Worm (Caenorhabditis elegans) whole organism, L4 larva: Measurements from ENCODE around the gene dpy-9.

Experiments
- D1046.2 ChIP-seq: fragments of 200-800 bp; sonication (Bioruptor generic); IDR thresholded peaks from 2 replicates; pipeline ENCODE4 v1.3.6; 2022; ENCODE audit warnings: missing genetic modification characterization, missing compliant biosample characterization
- F10B5.3 ChIP-seq: sonication (generic microtip); optimal IDR thresholded peaks from 2 replicates; lab custom pipeline; 2016; ENCODE audit warnings: mild to moderate bottlenecking, missing genetic modification characterization, missing compliant biosample characterization
- F37D6.2 ChIP-seq: sonication (generic microtip); optimal IDR thresholded peaks from 2 replicates; lab custom pipeline; 2016; ENCODE audit warnings: mild to moderate bottlenecking, missing genetic modification characterization, missing compliant biosample characterization
- F44E2.7 ChIP-seq: fragments of 200-800 bp; sonication (Bioruptor generic); IDR thresholded peaks from 2 replicates; pipeline ENCODE4 v2.1.2; 2022; ENCODE audit warnings: missing genetic modification characterization, missing compliant biosample characterization
- T20F7.1 ChIP-seq: fragments of 200-800 bp; sonication (Bioruptor generic); optimal IDR thresholded peaks from 2 replicates; lab custom pipeline; 2018; ENCODE audit warnings: mild to moderate bottlenecking, missing genetic modification characterization, missing compliant biosample characterization
- Y105C5A.15 ChIP-seq: fragments of 200-800 bp; sonication (Bioruptor generic); IDR thresholded peaks from 2 replicates; pipeline ENCODE4 v1.3.6; 2022; ENCODE audit warnings: missing genetic modification characterization, missing compliant biosample characterization
- ZK337.2 ChIP-seq: fragments of 200-800 bp; sonication (Bioruptor generic); IDR thresholded peaks from 2 replicates; pipeline ENCODE4 v1.3.6; 2022; ENCODE audit warnings: missing genetic modification reagents, missing genetic modification characterization, missing compliant biosample characterization
- aha-1 ChIP-seq: fragments of 150-350 bp; peaks from one replicate; lab custom pipeline; 2014; ENCODE audit warnings: missing biosample characterization, missing genetic modification characterization
- arid-1 ChIP-seq: fragments of 200-800 bp; sonication (Bioruptor generic); conservative IDR thresholded peaks from 2 replicates; pipeline ENCODE4 v1.3.6; 2022; ENCODE audit warnings: missing genetic modification reagents, missing genetic modification characterization, missing compliant biosample characterization
- ceh-44 ChIP-seq: fragments of 200-800 bp; sonication (Bioruptor generic); IDR thresholded peaks from 2 replicates; pipeline ENCODE4 v1.3.6; 2022; ENCODE audit warnings: missing genetic modification reagents, missing genetic modification characterization, missing compliant biosample characterization
- ces-1 ChIP-seq: fragments of 150-350 bp; sonication (generic microtip); optimal IDR thresholded peaks from 4 replicates; lab custom pipeline; 2014; ENCODE audit warnings: missing biosample characterization, missing genetic modification reagents, missing genetic modification characterization
- cey-2 ChIP-seq: sonication (generic microtip); optimal IDR thresholded peaks from 3 replicates; lab custom pipeline; 2017; ENCODE audit warnings: missing genetic modification characterization, mild to moderate bottlenecking, missing compliant biosample characterization, antibody characterized with exemption, borderline replicate concordance; ENCODE audit not compliant: insufficient read depth
- ctbp-1 ChIP-seq: fragments of 200-800 bp; sonication (Bioruptor generic); IDR thresholded peaks from 2 replicates; pipeline ENCODE4 v1.3.6; 2022; ENCODE audit warnings: missing genetic modification reagents, missing genetic modification characterization, missing compliant biosample characterization
- daf-8 ChIP-seq: fragments of 200-800 bp; sonication (Bioruptor generic); IDR thresholded peaks from 2 replicates; pipeline ENCODE4 v1.3.6; 2022; ENCODE audit warnings: missing genetic modification characterization, missing compliant biosample characterization
- dmd-8 ChIP-seq: fragments of 200-800 bp; sonication (Bioruptor generic); IDR thresholded peaks from 2 replicates; pipeline ENCODE4 v1.3.6; 2022; ENCODE audit warnings: missing genetic modification characterization, missing compliant biosample characterization
- dpl-1 ChIP-seq: fragments of 150-350 bp; optimal IDR thresholded peaks from 2 replicates; lab custom pipeline; 2014; ENCODE audit warnings: missing biosample characterization, missing genetic modification reagents, missing genetic modification characterization
- duxl-1 ChIP-seq: sonication (generic microtip); optimal IDR thresholded peaks from 2 replicates; lab custom pipeline; 2016; ENCODE audit warnings: mild to moderate bottlenecking, missing genetic modification characterization, moderate library complexity, missing compliant biosample characterization; ENCODE audit not compliant: poor library complexity
- dve-1 ChIP-seq: sonication (generic microtip); optimal IDR thresholded peaks from 2 replicates; lab custom pipeline; 2017; ENCODE audit warnings: antibody characterized with exemption, mild to moderate bottlenecking, missing genetic modification characterization, missing compliant biosample characterization; ENCODE audit not compliant: insufficient read depth
- egl-27 ChIP-seq: sonication (generic microtip); optimal IDR thresholded peaks from 3 replicates; lab custom pipeline; 2017; ENCODE audit warnings: missing biosample characterization, missing genetic modification reagents, missing genetic modification characterization
- egl-43 ChIP-seq: fragments of 200-800 bp; sonication (Bioruptor generic); IDR thresholded peaks from 2 replicates; pipeline ENCODE4 v1.3.6; 2022; ENCODE audit warnings: missing genetic modification reagents, missing genetic modification characterization, missing compliant biosample characterization
- hlh-11 ChIP-seq: fragments of 200-800 bp; sonication (Bioruptor generic); optimal IDR thresholded peaks from 2 replicates; lab custom pipeline; 2018; ENCODE audit warnings: mild to moderate bottlenecking, missing genetic modification characterization, missing compliant biosample characterization
- hlh-30 ChIP-seq: sonication (generic microtip); optimal IDR thresholded peaks from 2 replicates; lab custom pipeline; 2017; ENCODE audit warnings: antibody characterized with exemption, mild to moderate bottlenecking, missing genetic modification characterization, missing compliant biosample characterization; ENCODE audit not compliant: insufficient read depth
- hmg-1.1 ChIP-seq: fragments of 200-800 bp; sonication (Bioruptor generic); IDR thresholded peaks from 2 replicates; pipeline ENCODE4 v1.3.6; 2022; ENCODE audit warnings: missing genetic modification reagents, missing genetic modification characterization, missing compliant biosample characterization
- lin-13 ChIP-seq: fragments of 150-350 bp; optimal IDR thresholded peaks from 2 replicates; lab custom pipeline; 2014; ENCODE audit warnings: missing biosample characterization, missing genetic modification reagents, missing genetic modification characterization
- lin-15B ChIP-seq: fragments of 150-350 bp; sonication (generic microtip); optimal IDR thresholded peaks from 3 replicates; lab custom pipeline; 2014; ENCODE audit warnings: missing biosample characterization, missing genetic modification characterization
- lin-29 ChIP-seq: fragments of 200-800 bp; sonication (Bioruptor generic); IDR thresholded peaks from 2 replicates; pipeline ENCODE4 v1.3.6; 2022; ENCODE audit warnings: missing genetic modification reagents, missing genetic modification characterization, missing compliant biosample characterization
- lin-38 ChIP-seq: fragments of 200-800 bp; sonication (Bioruptor generic); IDR thresholded peaks from 2 replicates; pipeline ENCODE4 v1.3.6; 2022; ENCODE audit warnings: missing genetic modification reagents, missing genetic modification characterization, missing compliant biosample characterization
- lir-3 ChIP-seq: sonication (generic microtip); optimal IDR thresholded peaks from 2 replicates; lab custom pipeline; 2016; ENCODE audit warnings: mild to moderate bottlenecking, missing genetic modification characterization, missing compliant biosample characterization
- mdt-29 ChIP-seq: fragments of 200-800 bp; sonication (Bioruptor generic); IDR thresholded peaks from 2 replicates; pipeline ENCODE4 v1.3.6; 2022; ENCODE audit warnings: missing genetic modification reagents, missing genetic modification characterization, missing compliant biosample characterization
- mxl-3 ChIP-seq: fragments of 200-800 bp; sonication (Bioruptor generic); optimal IDR thresholded peaks from 2 replicates; lab custom pipeline; 2018; ENCODE audit warnings: mild to moderate bottlenecking, missing genetic modification characterization, missing compliant biosample characterization
- nhr-10 ChIP-seq: fragments of 150-350 bp; optimal IDR thresholded peaks from 2 replicates; lab custom pipeline; 2014; ENCODE audit warnings: missing biosample characterization, missing genetic modification characterization
- nhr-111 ChIP-seq: fragments of 200-800 bp; sonication (Bioruptor generic); optimal IDR thresholded peaks from 2 replicates; lab custom pipeline; 2018; ENCODE audit warnings: mild to moderate bottlenecking, missing genetic modification characterization, missing compliant biosample characterization
- nhr-237 ChIP-seq: sonication (generic microtip); optimal IDR thresholded peaks from 2 replicates; lab custom pipeline; 2017; ENCODE audit warnings: missing biosample characterization, missing genetic modification characterization
- nhr-41 ChIP-seq: fragments of 200-800 bp; sonication (Bioruptor generic); IDR thresholded peaks from 2 replicates; pipeline ENCODE4 v1.3.6; 2022; ENCODE audit warnings: missing genetic modification reagents, missing genetic modification characterization, missing compliant biosample characterization
- pqm-1 ChIP-seq: sonication (generic microtip); optimal IDR thresholded peaks from 2 replicates; lab custom pipeline; 2017; ENCODE audit warnings: missing biosample characterization, missing genetic modification characterization
- rbr-2 ChIP-seq: sonication (generic microtip); optimal IDR thresholded peaks from 2 replicates; lab custom pipeline; 2016; ENCODE audit warnings: missing genotype, missing genetic modification characterization, missing compliant biosample characterization
- sdz-12 ChIP-seq: fragments of 200-800 bp; sonication (Bioruptor generic); optimal IDR thresholded peaks from 2 replicates; lab custom pipeline; 2018; ENCODE audit warnings: mild to moderate bottlenecking, missing genetic modification characterization, missing compliant biosample characterization
- snpc-1.2 ChIP-seq: fragments of 200-800 bp; sonication (Bioruptor generic); IDR thresholded peaks from 2 replicates; pipeline ENCODE4 v1.3.6; 2022; ENCODE audit warnings: missing genetic modification reagents, missing genetic modification characterization, missing compliant biosample characterization
- spr-3 ChIP-seq: fragments of 200-800 bp; sonication (Bioruptor generic); optimal IDR thresholded peaks from 2 replicates; lab custom pipeline; 2018; ENCODE audit warnings: mild to moderate bottlenecking, missing genetic modification characterization, missing compliant biosample characterization
- tag-97 ChIP-seq: fragments of 200-800 bp; sonication (Bioruptor generic); IDR thresholded peaks from 2 replicates; pipeline ENCODE4 v1.3.6; 2022; ENCODE audit warnings: missing genetic modification characterization, missing compliant biosample characterization
- tra-1 ChIP-seq: fragments of 200-800 bp; sonication (Bioruptor generic); IDR thresholded peaks from 2 replicates; pipeline ENCODE4 v1.3.6; 2022; ENCODE audit warnings: missing genetic modification reagents, missing genetic modification characterization, missing compliant biosample characterization
- unc-130 ChIP-seq: sonication (generic microtip); optimal IDR thresholded peaks from 2 replicates; lab custom pipeline; 2016; ENCODE audit warnings: missing genetic modification reagents, missing genetic modification characterization, missing compliant biosample characterization
- unc-39 ChIP-seq: sonication (generic microtip); optimal IDR thresholded peaks from 2 replicates; lab custom pipeline; 2017; ENCODE audit warnings: missing biosample characterization, missing genetic modification characterization
- unc-62 ChIP-seq, 3 experiments: fragments of 150-350 bp in 1 of 3; sonication (generic microtip); optimal IDR thresholded peaks in 2 of 3; peaks in 1 of 3; 1 replicate in 1 of 3; 2 replicates in 2 of 3; lab custom pipeline; 2014 to 2017; ENCODE audit warnings: missing biosample characterization in 3 of 3, missing genetic modification characterization in 3 of 3, missing genetic modification reagents in 3 of 3, missing genotype in 1 of 3
- zag-1 ChIP-seq: fragments of 150-350 bp; optimal IDR thresholded peaks from 2 replicates; lab custom pipeline; 2014; ENCODE audit warnings: missing biosample characterization, missing genetic modification characterization
- zip-2 ChIP-seq: fragments of 150-350 bp; optimal IDR thresholded peaks from 2 replicates; lab custom pipeline; 2014; ENCODE audit warnings: missing biosample characterization, missing genetic modification characterization

dpy-9 gene

DNA sequence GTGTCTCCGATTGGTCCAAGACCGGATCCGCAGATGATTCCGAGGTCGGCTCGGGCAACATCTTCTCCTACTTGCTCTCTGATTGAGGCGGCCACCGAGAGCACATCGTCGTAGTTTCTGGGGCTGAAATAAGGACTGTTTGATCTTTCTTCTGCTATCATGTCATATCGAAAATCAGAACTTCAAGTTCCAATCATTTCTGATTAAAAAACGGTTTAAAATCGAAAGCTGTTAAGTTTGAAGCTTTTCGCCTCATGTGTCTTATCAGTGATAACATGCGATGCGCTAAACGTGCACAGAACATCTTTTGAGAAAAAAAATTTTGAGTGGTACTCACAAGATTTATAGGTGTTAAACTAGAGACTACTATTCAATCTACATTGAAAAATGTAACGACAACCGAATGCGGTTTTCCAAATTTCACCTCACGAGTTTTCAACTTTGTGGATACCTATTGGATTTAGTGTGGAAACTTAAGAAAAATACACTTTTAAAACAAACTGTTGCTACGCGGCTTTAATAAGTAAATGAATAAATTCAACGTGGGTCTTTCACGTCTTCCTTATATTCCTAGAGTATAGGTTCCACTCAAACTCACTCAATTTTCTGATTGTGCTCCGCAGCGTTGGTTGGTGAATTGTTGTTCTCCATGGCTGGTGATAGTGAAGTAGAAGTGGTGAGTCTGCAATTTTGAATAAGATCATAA lies 35.1 kb upstream of the dpy-9 start (continued):
- TF ChIP-seq dpl-1 (GFP tag; lab: Kevin White, UChicago): no peak
- TF ChIP-seq lin-29 (GFP tag; lab: Robert Waterston, UW): no peak
- no peak for TF ChIP-seq spr-3 (GFP tag; lab: Kevin White, UChicago)
- no peak for TF ChIP-seq Y105C5A.15 (GFP tag; lab: Robert Waterston, UW)
- TF ChIP-seq hlh-30 (tag; lab: Kevin White, UChicago): peak; percentile 37
- no peak for TF ChIP-seq ZK337.2
- no peak for TF ChIP-seq ctbp-1 (GFP tag; lab: Robert Waterston, UW)
- no peak for TF ChIP-seq snpc-1.2 (GFP tag; lab: Robert Waterston, UW)
- no peak for TF ChIP-seq lin-15B
- TF ChIP-seq ceh-44 (GFP tag; lab: Robert Waterston, UW): no peak
- TF ChIP-seq pqm-1 (tag; lab: Kevin White, UChicago): peak; percentile 45
- TF ChIP-seq unc-130: no peak
- TF ChIP-seq rbr-2 (tag; lab: Kevin White, UChicago): no peak
- TF ChIP-seq arid-1: no peak
- no peak for TF ChIP-seq T20F7.1 (GFP tag; lab: Kevin White, UChicago)
- TF ChIP-seq lin-38 (GFP tag; lab: Robert Waterston, UW): no peak

DNA sequence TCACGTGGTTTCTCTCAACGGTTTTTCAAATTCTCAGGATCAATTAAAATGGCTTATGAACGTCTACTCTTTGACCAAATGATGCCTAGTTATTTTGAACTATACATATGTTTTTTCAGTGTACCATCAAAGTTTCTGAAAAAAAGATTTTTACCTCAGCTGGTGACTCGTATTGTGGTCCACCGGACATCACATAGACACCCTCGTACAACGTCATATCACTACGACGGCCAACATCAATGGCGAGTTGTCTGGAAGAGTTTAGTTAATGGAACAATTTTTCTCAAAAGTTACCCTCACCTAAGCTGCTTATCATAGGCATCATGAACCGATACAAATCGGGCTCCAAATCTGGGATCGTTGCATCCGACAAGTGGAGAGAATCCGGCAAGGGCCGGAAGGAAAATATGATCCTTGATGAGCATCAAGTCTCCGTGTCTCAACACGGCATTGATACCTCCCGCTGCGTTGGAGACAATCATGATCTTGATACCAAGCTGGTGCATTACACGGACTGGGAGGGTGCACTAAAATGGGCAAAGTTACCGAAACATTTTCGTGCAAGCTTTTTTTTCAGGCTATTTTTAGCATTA lies 34.3 kb upstream of the dpy-9 start:
- TF ChIP-seq unc-62 (GFP tag; optimal IDR thresholded peaks at IDR 0.05 in 1 of 2; lab: Kevin White, UChicago) (peak in 1 of 2 experiments; percentile 37), unc-62 (tag; optimal IDR thresholded peaks at IDR 0.05; lab: Kevin White, UChicago) (no peak), aha-1 (tag; lab: Kevin White, UChicago) (peak; percentile 95), egl-27 (tag; lab: Kevin White, UChicago) (no peak)

DNA sequence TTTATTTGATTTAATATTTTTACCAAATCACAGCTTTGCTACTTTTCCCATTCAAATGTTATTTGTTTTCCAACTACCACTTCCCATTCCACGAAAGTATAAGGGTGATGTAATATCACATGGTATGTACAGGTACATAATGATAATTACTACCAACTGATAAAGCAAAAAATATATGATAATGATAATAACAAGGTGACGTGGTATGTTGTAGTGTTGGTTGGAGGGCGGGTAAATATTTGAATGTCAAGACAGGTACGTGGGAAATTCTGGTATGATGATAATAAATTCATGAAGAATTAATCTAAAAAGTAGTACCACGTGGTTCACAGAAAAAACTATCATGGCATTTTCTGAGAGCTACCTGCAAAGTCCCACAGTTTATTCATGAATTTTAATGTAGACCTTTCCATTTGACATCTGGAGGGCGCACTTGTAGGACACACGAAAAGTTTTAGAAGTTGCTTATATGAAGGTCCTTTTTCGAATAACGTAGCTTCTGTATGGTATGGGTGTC lies 32.9 kb upstream of the dpy-9 start:
- no peak for TF ChIP-seq F37D6.2 (tag; lab: Kevin White, UChicago)
- TF ChIP-seq lin-13: no peak
- no peak for TF ChIP-seq cey-2
- peak; percentile 49; the same call in 1 of the 2 replicates for TF ChIP-seq tra-1 (GFP tag; lab: Robert Waterston, UW)
- TF ChIP-seq hmg-1.1 (GFP tag; lab: Robert Waterston, UW): no peak
- peak; percentile 60 for TF ChIP-seq mxl-3 (GFP tag; lab: Kevin White, UChicago)
- TF ChIP-seq dmd-8 (GFP tag; lab: Robert Waterston, UW): no peak
- TF ChIP-seq nhr-10 (tag; lab: Kevin White, UChicago): no peak
- TF ChIP-seq zag-1: no peak
- TF ChIP-seq daf-8 (GFP tag; lab: Robert Waterston, UW): no peak
- no peak for TF ChIP-seq D1046.2 (GFP tag; lab: Robert Waterston, UW)
- no peak for TF ChIP-seq duxl-1 (tag; lab: Kevin White, UChicago)
- TF ChIP-seq unc-39 (tag; lab: Kevin White, UChicago): no peak
- TF ChIP-seq nhr-237 (tag; lab: Kevin White, UChicago): no peak
- no peak for TF ChIP-seq nhr-111 (GFP tag; lab: Kevin White, UChicago)
- peak; percentile 91 for TF ChIP-seq dve-1
- peak; percentile 84 for TF ChIP-seq hlh-11 (tag; lab: Kevin White, UChicago)
- peak; percentile 58 for TF ChIP-seq zip-2 (tag; lab: Kevin White, UChicago)
- no peak for TF ChIP-seq egl-43
- no peak for TF ChIP-seq nhr-41 (GFP tag; lab: Robert Waterston, UW)
- no peak for TF ChIP-seq F10B5.3 (tag; lab: Kevin White, UChicago)
- no peak for TF ChIP-seq Y105C5A.15 (GFP tag; lab: Robert Waterston, UW)
- no peak for TF ChIP-seq ces-1 (GFP tag; lab: Kevin White, UChicago)
- no peak for TF ChIP-seq tag-97 (GFP tag; lab: Robert Waterston, UW)
- no peak for TF ChIP-seq mdt-29 (GFP tag; lab: Robert Waterston, UW)
- TF ChIP-seq pqm-1 (tag; lab: Kevin White, UChicago): peak; percentile 97
- no peak for TF ChIP-seq F44E2.7 (GFP tag; lab: Robert Waterston, UW)
- no peak for TF ChIP-seq sdz-12
- TF ChIP-seq lir-3 (tag; lab: Kevin White, UChicago): no peak
